Worm (Caenorhabditis elegans) whole organism, late embryonic: ENCODE results near the gene egrh-1.

Source experiments
- nfya-1 ChIP-seq: sonication (generic microtip); optimal IDR thresholded peaks from 2 replicates; lab custom pipeline; 2017; ENCODE audit warnings: missing genetic modification characterization, mild to moderate bottlenecking, missing compliant biosample characterization, antibody characterized with exemption, moderate library complexity
- nhr-11 ChIP-seq: fragments of 150-350 bp; optimal IDR thresholded peaks from 2 replicates; lab custom pipeline; 2014; ENCODE audit warnings: missing biosample characterization, missing genetic modification characterization
- sox-4 ChIP-seq: sonication (generic microtip); optimal IDR thresholded peaks from 2 replicates; lab custom pipeline; 2017; ENCODE audit warnings: mild to moderate bottlenecking, missing genetic modification characterization, inconsistent platforms, missing compliant biosample characterization
- unc-55 ChIP-seq: sonication (generic microtip); optimal IDR thresholded peaks from 2 replicates; lab custom pipeline; 2017; ENCODE audit warnings: missing biosample characterization, missing genetic modification reagents, missing genetic modification characterization

DNA sequence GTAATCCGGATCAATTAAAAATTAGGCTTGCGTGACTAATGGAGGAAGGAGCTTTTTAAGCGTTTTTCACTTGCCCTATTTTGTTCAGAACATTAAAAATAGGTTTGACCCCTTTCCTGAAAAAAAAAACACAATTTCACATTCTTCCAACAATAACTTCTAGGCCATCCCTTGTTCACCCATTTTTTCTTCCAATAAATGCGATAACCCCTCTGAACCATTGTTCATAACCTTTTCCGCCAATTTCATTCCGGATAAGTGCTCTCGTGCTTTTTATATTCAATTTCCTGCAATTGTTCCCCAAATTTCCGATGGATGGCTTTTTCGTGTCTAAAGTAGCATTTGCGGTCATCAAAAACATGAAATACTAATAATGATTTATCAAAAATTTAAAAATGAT is 30.3 kb upstream of the egrh-1 start:
- TF ChIP-seq nhr-11 (tag; lab: Kevin White, UChicago) = no peak
- no peak for TF ChIP-seq nfya-1 (tag; lab: Kevin White, UChicago)
- no peak for TF ChIP-seq unc-55 (GFP tag; lab: Kevin White, UChicago)
- TF ChIP-seq sox-4 (tag; lab: Kevin White, UChicago) = no peak
